Worm (Caenorhabditis elegans) whole organism, L4/young adult: ENCODE data around the gene C30A5.16.

ENCODE experiments used
- W03F9.2 ChIP-seq: fragments of 150-350 bp; optimal IDR thresholded peaks from 2 replicates; lab custom pipeline; 2014; ENCODE audit warnings: missing biosample characterization, missing genetic modification characterization
- dao-5 ChIP-seq: sonication (generic microtip); optimal IDR thresholded peaks from 2 replicates; lab custom pipeline; 2016; ENCODE audit warnings: missing genotype, missing genetic modification characterization, moderate library complexity, missing compliant biosample characterization
- him-1 ChIP-seq: sonication (generic microtip); optimal IDR thresholded peaks from 2 replicates; lab custom pipeline; 2016; ENCODE audit warnings: missing genotype, missing genetic modification reagents, missing genetic modification characterization, missing compliant biosample characterization

ce11 chrIII:8190505-8190904, 27.5 kb upstream of the C30A5.16 start, which contains the start of gene C50C3.19:
- no peak for TF ChIP-seq him-1
- no peak for TF ChIP-seq W03F9.2 (tag; lab: Kevin White, UChicago)
- no peak for TF ChIP-seq dao-5
